Fruit fly (Drosophila melanogaster) whole organism, embryonic: ENCODE data around the gene Zaf1.
A peak's percentile ranks its signal among the peaks of the same experiment; 100 is the strongest.

Experiments used
- CG10274 ChIP-seq: fragments of 200-800 bp; sonication (Bioruptor generic); optimal IDR thresholded peaks from 3 replicates; lab custom pipeline; 2017; ENCODE audit warnings: missing biosample characterization, mild to moderate bottlenecking, missing genetic modification characterization
- CG10366 ChIP-seq: fragments of 200-800 bp; sonication (Bioruptor generic); IDR thresholded peaks from 2 replicates; pipeline ENCODE4 v1.3.6; 2022; ENCODE audit warnings: missing biosample characterization, missing genetic modification characterization
- CG10654 ChIP-seq: fragments of 200-800 bp; sonication (Bioruptor generic); optimal IDR thresholded peaks from 2 replicates; lab custom pipeline; 2016; ENCODE audit warnings: missing biosample characterization, missing genetic modification characterization
- CG11504 ChIP-seq: fragments of 200-800 bp; sonication (Bioruptor generic); optimal IDR thresholded peaks from 3 replicates; lab custom pipeline; 2019; ENCODE audit warnings: missing biosample characterization, mild to moderate bottlenecking, missing genetic modification characterization, moderate library complexity
- CG12744 ChIP-seq: fragments of 200-800 bp; sonication (Bioruptor generic); optimal IDR thresholded peaks from 2 replicates; lab custom pipeline; 2016; ENCODE audit warnings: missing biosample characterization, missing genetic modification characterization
- CG12942 ChIP-seq: fragments of 200-800 bp; sonication (Bioruptor generic); optimal IDR thresholded peaks from 3 replicates; lab custom pipeline; 2016; ENCODE audit warnings: missing biosample characterization, missing genetic modification characterization
- CG1603 ChIP-seq: fragments of 200-800 bp; sonication (Bioruptor generic); optimal IDR thresholded peaks from 2 replicates; lab custom pipeline; 2019; ENCODE audit warnings: missing biosample characterization, mild to moderate bottlenecking, missing genetic modification characterization, moderate library complexity
- CG16813 ChIP-seq: fragments of 200-800 bp; sonication (Bioruptor generic); IDR thresholded peaks from 3 replicates; pipeline ENCODE4 v1.3.6; 2022; ENCODE audit warnings: missing biosample characterization, missing genetic modification characterization; ENCODE audit not compliant: partially characterized antibody
- CG16863 ChIP-seq: fragments of 200-800 bp; sonication (Bioruptor generic); optimal IDR thresholded peaks from 3 replicates; lab custom pipeline; 2016; ENCODE audit warnings: missing biosample characterization, missing genetic modification characterization
- CG1792 ChIP-seq: fragments of 200-800 bp; sonication (Bioruptor generic); optimal IDR thresholded peaks from 2 replicates; lab custom pipeline; 2016; ENCODE audit warnings: missing biosample characterization, missing genetic modification characterization
- CG3065 ChIP-seq: fragments of 200-800 bp; sonication (Bioruptor generic); optimal IDR thresholded peaks from 2 replicates; lab custom pipeline; 2016; ENCODE audit warnings: missing biosample characterization, missing genetic modification characterization
- CG31388 ChIP-seq: fragments of 200-800 bp; sonication (Bioruptor generic); optimal IDR thresholded peaks from 2 replicates; lab custom pipeline; 2016; ENCODE audit warnings: missing biosample characterization, missing genetic modification characterization
- CG32767 ChIP-seq: fragments of 200-800 bp; sonication (Bioruptor generic); IDR thresholded peaks from 2 replicates; pipeline ENCODE4 v1.3.6; 2022; ENCODE audit warnings: missing biosample characterization, missing genetic modification characterization
- CG3281 ChIP-seq: fragments of 200-800 bp; sonication (Bioruptor generic); optimal IDR thresholded peaks from 3 replicates; lab custom pipeline; 2017; ENCODE audit warnings: missing biosample characterization, mild to moderate bottlenecking, missing genetic modification characterization
- CG4820 ChIP-seq: fragments of 200-800 bp; sonication (Bioruptor generic); optimal IDR thresholded peaks from 3 replicates; lab custom pipeline; 2016; ENCODE audit warnings: missing biosample characterization, missing genetic modification characterization
- CG7372 ChIP-seq: fragments of 200-800 bp; sonication (Bioruptor generic); IDR thresholded peaks from 2 replicates; pipeline ENCODE4 v1.3.6; 2022; ENCODE audit warnings: missing biosample characterization, missing genetic modification characterization
- CG9727 ChIP-seq: fragments of 200-800 bp; sonication (Bioruptor generic); optimal IDR thresholded peaks from 3 replicates; lab custom pipeline; 2017; ENCODE audit warnings: missing biosample characterization, mild to moderate bottlenecking, missing genetic modification characterization
- CG9817 ChIP-seq: fragments of 200-800 bp; sonication (Bioruptor generic); optimal IDR thresholded peaks from 2 replicates; lab custom pipeline; 2018; ENCODE audit warnings: missing biosample characterization, mild to moderate bottlenecking, missing genetic modification characterization, moderate library complexity
- CrebB ChIP-seq: fragments of 200-800 bp; sonication (Bioruptor generic); optimal IDR thresholded peaks from 3 replicates; lab custom pipeline; 2018; ENCODE audit warnings: missing biosample characterization, mild to moderate bottlenecking, missing genetic modification characterization
- D19A ChIP-seq: fragments of 200-800 bp; optimal IDR thresholded peaks from 3 replicates; lab custom pipeline; 2019; ENCODE audit warnings: missing biosample characterization, mild to moderate bottlenecking, missing genetic modification characterization, moderate library complexity
- HmgD ChIP-seq: fragments of 200-800 bp; sonication (Bioruptor generic); optimal IDR thresholded peaks from 3 replicates; lab custom pipeline; 2016; ENCODE audit warnings: missing biosample characterization, missing genetic modification characterization
- Hr51 ChIP-seq, 2 experiments: fragments of 200-800 bp; sonication (Bioruptor generic); optimal IDR thresholded peaks; 2 replicates in 1 of 2; 3 replicates in 1 of 2; lab custom pipeline; 2016 to 2018; ENCODE audit warnings: missing biosample characterization in 2 of 2, missing genetic modification characterization in 2 of 2, mild to moderate bottlenecking in 1 of 2, moderate library complexity in 1 of 2
- Hsf ChIP-seq: fragments of 200-800 bp; sonication (Bioruptor generic); optimal IDR thresholded peaks from 3 replicates; lab custom pipeline; 2016; ENCODE audit warnings: missing biosample characterization, missing genetic modification characterization
- Jarid2 ChIP-seq: fragments of 200-800 bp; sonication (Bioruptor generic); optimal IDR thresholded peaks from 3 replicates; lab custom pipeline; 2017; ENCODE audit warnings: mild to moderate bottlenecking, missing biosample characterization, missing genetic modification reagents, missing genetic modification characterization
- Lhr ChIP-seq: fragments of 200-800 bp; sonication (Bioruptor generic); optimal IDR thresholded peaks from 3 replicates; lab custom pipeline; 2017; ENCODE audit warnings: mild to moderate bottlenecking, missing biosample characterization, missing genetic modification reagents, missing genetic modification characterization
- Lim3 ChIP-seq: fragments of 200-800 bp; sonication (Bioruptor generic); IDR thresholded peaks from 2 replicates; pipeline ENCODE4 v1.3.6; 2022; ENCODE audit warnings: missing biosample characterization, missing genetic modification characterization
- NC2β ChIP-seq: fragments of 200-800 bp; sonication (Bioruptor generic); optimal IDR thresholded peaks from 2 replicates; lab custom pipeline; 2016; ENCODE audit warnings: missing biosample characterization, missing genetic modification characterization
- Neu2 ChIP-seq: fragments of 200-800 bp; sonication (Bioruptor generic); optimal IDR thresholded peaks from 3 replicates; lab custom pipeline; 2016; ENCODE audit warnings: missing biosample characterization, missing genetic modification characterization, borderline replicate concordance
- Ravus ChIP-seq: fragments of 200-800 bp; sonication (Bioruptor generic); IDR thresholded peaks from 2 replicates; pipeline ENCODE4 v1.3.6; 2022; ENCODE audit warnings: missing biosample characterization, missing genetic modification characterization
- Ssrp ChIP-seq: fragments of 200-800 bp; sonication (Bioruptor generic); optimal IDR thresholded peaks from 2 replicates; lab custom pipeline; 2018; ENCODE audit warnings: missing biosample characterization, mild to moderate bottlenecking, missing genetic modification characterization, moderate library complexity
- abd-A ChIP-seq: fragments of 200-800 bp; sonication (Bioruptor generic); optimal IDR thresholded peaks from 3 replicates; lab custom pipeline; 2019; ENCODE audit warnings: missing biosample characterization, mild to moderate bottlenecking, missing genetic modification characterization, moderate library complexity
- al ChIP-seq: fragments of 200-800 bp; sonication (Bioruptor generic); IDR thresholded peaks from 2 replicates; pipeline ENCODE4 v1.3.6; 2022; ENCODE audit warnings: missing biosample characterization, missing genetic modification characterization
- ara ChIP-seq: fragments of 200-800 bp; sonication (Bioruptor generic); IDR thresholded peaks from 2 replicates; pipeline ENCODE4 v1.3.6; 2022; ENCODE audit warnings: missing biosample characterization, missing genetic modification characterization
- bigmax ChIP-seq: fragments of 200-800 bp; sonication (Bioruptor generic); optimal IDR thresholded peaks from 2 replicates; lab custom pipeline; 2018; ENCODE audit warnings: missing biosample characterization, mild to moderate bottlenecking, missing genetic modification characterization
- cas ChIP-seq: fragments of 200-800 bp; sonication (Bioruptor generic); IDR thresholded peaks from 2 replicates; pipeline ENCODE4 v1.3.6; 2022; ENCODE audit warnings: missing biosample characterization, missing genetic modification characterization
- crc ChIP-seq: fragments of 200-800 bp; sonication (Bioruptor generic); optimal IDR thresholded peaks from 2 replicates; lab custom pipeline; 2016; ENCODE audit warnings: missing biosample characterization, missing genetic modification characterization
- cwo ChIP-seq: fragments of 200-800 bp; sonication (Bioruptor generic); optimal IDR thresholded peaks from 3 replicates; lab custom pipeline; 2017; ENCODE audit warnings: missing biosample characterization, missing genetic modification characterization, mild to moderate bottlenecking, moderate library complexity, missing genetic modification reagents
- dpn ChIP-seq, 2 experiments: fragments of 200-800 bp; sonication (Bioruptor generic); optimal IDR thresholded peaks; 3 replicates each; lab custom pipeline; 2016; ENCODE audit warnings: missing biosample characterization in 2 of 2, missing genetic modification characterization in 2 of 2
- esg ChIP-seq: fragments of 200-800 bp; sonication (Bioruptor generic); conservative IDR thresholded peaks from 2 replicates; pipeline ENCODE4 v1.3.6; 2022; ENCODE audit warnings: missing biosample characterization, missing genetic modification characterization
- fd96Cb ChIP-seq: fragments of 200-800 bp; sonication (Bioruptor generic); optimal IDR thresholded peaks from 2 replicates; lab custom pipeline; 2018; ENCODE audit warnings: missing biosample characterization, mild to moderate bottlenecking, missing genetic modification characterization, moderate library complexity
- gce ChIP-seq: fragments of 200-800 bp; sonication (Bioruptor generic); IDR thresholded peaks from 3 replicates; pipeline ENCODE4 v1.3.6; 2022; ENCODE audit warnings: missing biosample characterization, missing genetic modification characterization
- kah ChIP-seq: fragments of 200-800 bp; sonication (Bioruptor generic); optimal IDR thresholded peaks from 2 replicates; lab custom pipeline; 2018; ENCODE audit warnings: missing biosample characterization, mild to moderate bottlenecking, missing genetic modification characterization
- org-1 ChIP-seq: fragments of 200-800 bp; sonication (Bioruptor generic); optimal IDR thresholded peaks from 2 replicates; lab custom pipeline; 2017; ENCODE audit warnings: missing biosample characterization, missing genetic modification characterization
- otp ChIP-seq: fragments of 200-800 bp; sonication (Bioruptor generic); IDR thresholded peaks from 3 replicates; pipeline ENCODE4, ENCODE4 v1.3.6; 2022; ENCODE audit warnings: missing biosample characterization, missing genetic modification characterization
- pita ChIP-seq: fragments of 200-800 bp; sonication (Bioruptor generic); optimal IDR thresholded peaks from 2 replicates; lab custom pipeline; 2017; ENCODE audit warnings: missing biosample characterization, mild to moderate bottlenecking, missing genetic modification characterization
- pros ChIP-seq: fragments of 200-800 bp; sonication (Bioruptor generic); optimal IDR thresholded peaks from 3 replicates; lab custom pipeline; 2019; ENCODE audit warnings: missing biosample characterization, mild to moderate bottlenecking, missing genetic modification characterization, moderate library complexity
- pum ChIP-seq: fragments of 200-800 bp; sonication (Bioruptor generic); optimal IDR thresholded peaks from 2 replicates; lab custom pipeline; 2016; ENCODE audit warnings: missing biosample characterization, missing genetic modification characterization
- sens ChIP-seq: fragments of 200-800 bp; sonication (Bioruptor generic); peaks from one replicate; lab custom pipeline; 2016; ENCODE audit warnings: missing biosample characterization, missing genetic modification characterization
- tap ChIP-seq: fragments of 200-800 bp; optimal IDR thresholded peaks from 3 replicates; lab custom pipeline; 2019; ENCODE audit warnings: missing biosample characterization, mild to moderate bottlenecking, missing genetic modification characterization, moderate library complexity
- trem ChIP-seq: fragments of 200-800 bp; optimal IDR thresholded peaks from 3 replicates; lab custom pipeline; 2019; ENCODE audit warnings: missing biosample characterization, mild to moderate bottlenecking, missing genetic modification characterization, moderate library complexity
- wor ChIP-seq: fragments of 200-800 bp; sonication (Bioruptor generic); IDR thresholded peaks from 2 replicates; pipeline ENCODE4 v1.3.6; 2022; ENCODE audit warnings: missing biosample characterization, missing genetic modification characterization

The Zaf1 gene

DNA sequence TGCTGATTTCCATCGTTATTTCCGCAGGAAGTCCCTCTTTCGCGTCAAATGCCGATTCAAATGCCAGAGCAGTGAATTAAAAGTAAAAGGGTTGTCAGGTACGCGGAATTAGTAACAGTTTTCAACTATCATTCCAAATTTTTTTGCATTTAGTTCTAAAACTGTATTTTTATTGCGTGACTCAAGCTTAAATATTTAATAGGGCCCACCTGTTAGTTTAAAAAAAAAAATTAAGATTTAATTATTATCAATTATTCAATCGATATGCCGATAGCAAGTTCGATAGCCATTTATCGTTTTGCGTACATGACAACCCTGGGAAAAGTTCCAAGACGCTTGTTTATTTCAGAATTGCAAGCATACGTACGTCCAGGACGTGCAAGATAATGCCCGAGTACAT is 2.4 kb downstream of the Zaf1 start, which contains the start of gene CG14711 (continued):
- TF ChIP-seq crc (GFP tag; lab: Kevin White, UChicago), result peak; percentile 20
- TF ChIP-seq CG10366 (GFP tag; lab: Robert Waterston, UW), result peak; percentile 80
- TF ChIP-seq HmgD, result no peak
- TF ChIP-seq CG10274 (GFP tag; lab: Kevin White, UChicago), result peak; percentile 0
- TF ChIP-seq tap (tag; lab: Kevin White, UChicago), result peak; percentile 78
- TF ChIP-seq CG16863 (GFP tag; lab: Kevin White, UChicago), result peak; percentile 67
- TF ChIP-seq Hr51 (GFP tag; optimal IDR thresholded peaks at IDR 0.05; lab: Kevin White, UChicago), result peak in 1 of 2 experiments; percentile 64
- TF ChIP-seq cas, result peak; percentile 73
- peak; percentile 80 for TF ChIP-seq Ssrp
- TF ChIP-seq cwo (GFP tag; lab: Kevin White, UChicago), result peak; percentile 53
- TF ChIP-seq org-1 (GFP tag; lab: Kevin White, UChicago), result peak; percentile 56
- TF ChIP-seq kah, result peak; percentile 56
- peak; percentile 79 for TF ChIP-seq CG16813 (GFP tag; lab: Robert Waterston, UW)
- TF ChIP-seq pum, result peak; percentile 75
- TF ChIP-seq CG10654 (GFP tag; lab: Kevin White, UChicago), result peak; percentile 85
- no peak for TF ChIP-seq Jarid2 (GFP tag; lab: Kevin White, UChicago)
- peak; percentile 36 for TF ChIP-seq pros (GFP tag; lab: Kevin White, UChicago)
- peak; percentile 84 for TF ChIP-seq CG3065
- peak; percentile 89 for TF ChIP-seq Hsf (GFP tag; lab: Kevin White, UChicago)
- TF ChIP-seq D19A, result no peak
- TF ChIP-seq CG1792 (GFP tag; lab: Kevin White, UChicago), result peak; percentile 41
- peak; percentile 74; the same call in 1 of the 3 replicates for TF ChIP-seq gce (GFP tag; lab: Robert Waterston, UW)
- peak; percentile 73 for TF ChIP-seq CG12744
- TF ChIP-seq CG31388 (GFP tag; lab: Kevin White, UChicago), result peak; percentile 62
- TF ChIP-seq Neu2 (GFP tag; lab: Kevin White, UChicago), result no peak
- TF ChIP-seq fd96Cb, result peak; percentile 74
- TF ChIP-seq Ravus (GFP tag; lab: Robert Waterston, UW), result no peak
- TF ChIP-seq pita (GFP tag; lab: Kevin White, UChicago), result no peak
- peak; percentile 79 for TF ChIP-seq al (GFP tag; lab: Robert Waterston, UW)
- peak; percentile 79 for TF ChIP-seq esg (GFP tag; lab: Robert Waterston, UW)
- peak; percentile 83 for TF ChIP-seq CG4820 (GFP tag; lab: Kevin White, UChicago)
- peak; percentile 46 for TF ChIP-seq CG1603 (tag; lab: Kevin White, UChicago)
- peak; percentile 57 for TF ChIP-seq CrebB
- peak; percentile 67 to 89 for TF ChIP-seq dpn (GFP tag; optimal IDR thresholded peaks at IDR 0.05; lab: Kevin White, UChicago)
- peak; percentile 84 for TF ChIP-seq CG11504 (tag; lab: Kevin White, UChicago)
- TF ChIP-seq CG9817, result peak; percentile 89
- peak; percentile 86 for TF ChIP-seq CG12942 (GFP tag; lab: Kevin White, UChicago)
- TF ChIP-seq bigmax (GFP tag; lab: Kevin White, UChicago), result no peak
- peak; percentile 50 for TF ChIP-seq NC2β
- peak; percentile 81 for TF ChIP-seq CG7372 (GFP tag; lab: Robert Waterston, UW)
- TF ChIP-seq CG9727 (GFP tag; lab: Kevin White, UChicago), result peak; percentile 86
- TF ChIP-seq CG32767 (GFP tag; lab: Robert Waterston, UW), result peak; percentile 60; the same call in 1 of the 2 replicates
- TF ChIP-seq sens, result peak; percentile 97
- peak; percentile 69 for TF ChIP-seq Lhr (GFP tag; lab: Kevin White, UChicago)
- peak; percentile 83 for TF ChIP-seq otp
- TF ChIP-seq ara (GFP tag; lab: Robert Waterston, UW), result peak; percentile 83
- TF ChIP-seq Lim3 (GFP tag; lab: Robert Waterston, UW), result 0 out of 2 replicates have a peak, but pooled peaks have one; percentile 17
- no peak for TF ChIP-seq abd-A (tag; lab: Kevin White, UChicago)
- peak; percentile 81 for TF ChIP-seq CG3281 (GFP tag; lab: Kevin White, UChicago)
- peak; percentile 78 for TF ChIP-seq wor (GFP tag; lab: Robert Waterston, UW)
- TF ChIP-seq trem (tag; lab: Kevin White, UChicago), result peak; percentile 86
